Worm (Caenorhabditis elegans) whole organism, young adult: ENCODE results near the gene W02B3.4.

Source experiments
- F55B11.4 ChIP-seq: sonication (generic microtip); optimal IDR thresholded peaks from 2 replicates; lab custom pipeline; 2016; ENCODE audit warnings: missing compliant biosample characterization, missing genetic modification characterization, borderline replicate concordance; ENCODE audit not compliant: insufficient read depth
- Y79H2A.3 ChIP-seq: fragments of 200-800 bp; sonication (Bioruptor generic); conservative IDR thresholded peaks from 2 replicates; pipeline ENCODE4 v1.3.6; 2022; ENCODE audit warnings: missing genetic modification reagents, missing genetic modification characterization, missing compliant biosample characterization
- ama-1 ChIP-seq, 3 experiments: fragments of 150-350 bp in 1 of 3; sonication (generic microtip) in 2 of 3; optimal IDR thresholded peaks; 2 replicates each; lab custom pipeline; 2014 to 2018; ENCODE audit warnings: missing biosample characterization in 2 of 3, missing genetic modification characterization in 2 of 3, missing genetic modification reagents in 2 of 3
- attf-5 ChIP-seq: fragments of 200-800 bp; sonication (Bioruptor generic); optimal IDR thresholded peaks from 2 replicates; lab custom pipeline; 2018; ENCODE audit warnings: mild to moderate bottlenecking, missing genetic modification characterization, missing compliant biosample characterization
- hmg-1.2 ChIP-seq: fragments of 200-800 bp; sonication (Bioruptor generic); IDR thresholded peaks from 2 replicates; pipeline ENCODE4 v1.3.6; 2022; ENCODE audit warnings: missing genetic modification reagents, missing genetic modification characterization, missing compliant biosample characterization
- let-607 ChIP-seq, 2 experiments: fragments of 200-800 bp in 1 of 2; sonication (Bioruptor generic) in 1 of 2; sonication (generic microtip) in 1 of 2; optimal IDR thresholded peaks; 2 replicates each; lab custom pipeline; 2016 to 2018; ENCODE audit warnings: mild to moderate bottlenecking in 2 of 2, missing compliant biosample characterization in 2 of 2, missing genetic modification characterization in 2 of 2, moderate library complexity in 2 of 2, missing genotype in 1 of 2
- nhr-90 ChIP-seq: sonication (generic microtip); optimal IDR thresholded peaks from 2 replicates; lab custom pipeline; 2016; ENCODE audit warnings: missing genotype, mild to moderate bottlenecking, missing genetic modification characterization, missing compliant biosample characterization
- sea-2 ChIP-seq: fragments of 200-800 bp; sonication (Bioruptor generic); IDR thresholded peaks from 2 replicates; pipeline ENCODE4 v1.3.6; 2022; ENCODE audit warnings: missing genetic modification characterization, missing compliant biosample characterization
- snpc-4 ChIP-seq, 5 experiments: fragments of 150-350 bp in 1 of 5; sonication (generic microtip) in 4 of 5; optimal IDR thresholded peaks; 2 replicates each; lab custom pipeline; 2014 to 2018; ENCODE audit warnings: missing genetic modification characterization in 5 of 5, missing biosample characterization in 3 of 5, antibody characterized with exemption in 2 of 5, mild to moderate bottlenecking in 2 of 5, missing compliant biosample characterization in 2 of 5, missing genotype in 2 of 5, moderate library complexity in 2 of 5, missing genetic modification reagents in 1 of 5
- unc-62 ChIP-seq: fragments of 150-350 bp; optimal IDR thresholded peaks from 2 replicates; lab custom pipeline; 2014; ENCODE audit warnings: missing biosample characterization, missing genetic modification reagents, missing genetic modification characterization

ce11 chrIII:665173-665757 is 18.0 kb downstream of the W02B3.4 start, which contains the start of gene C09F5.3:
- TF ChIP-seq F55B11.4 (tag; lab: Kevin White, UChicago) (no peak), snpc-4 (GFP tag; optimal IDR thresholded peaks at IDR 0.05; lab: Kevin White, UChicago) (no peak), snpc-4 (tag; optimal IDR thresholded peaks at IDR 0.05; lab: Kevin White, UChicago) (no peak), sea-2 (GFP tag; lab: Robert Waterston, UW) (no peak), attf-5 (no peak), let-607 (tag; optimal IDR thresholded peaks at IDR 0.05; lab: Kevin White, UChicago) (no peak), ama-1 (optimal IDR thresholded peaks at IDR 0.05; lab: Kevin White, UChicago) (no peak), ama-1 (GFP tag; optimal IDR thresholded peaks at IDR 0.05; lab: Kevin White, UChicago) (no peak), nhr-90 (no peak), hmg-1.2 (GFP tag; lab: Robert Waterston, UW) (no peak), unc-62 (GFP tag; lab: Kevin White, UChicago) (no peak), Y79H2A.3 (GFP tag; lab: Robert Waterston, UW) (no peak)
